Worm (Caenorhabditis elegans) whole organism, mixed stage, embryonic: Measurements from ENCODE around the gene math-7.

Experiments used
- M03D4.4 ChIP-seq: sonication (generic microtip); optimal IDR thresholded peaks from 2 replicates; lab custom pipeline; 2017; ENCODE audit warnings: mild to moderate bottlenecking, missing genetic modification characterization, missing compliant biosample characterization
- ces-1 ChIP-seq: fragments of 150-350 bp; optimal IDR thresholded peaks from 2 replicates; lab custom pipeline; 2014; ENCODE audit warnings: missing biosample characterization, missing genetic modification reagents, missing genetic modification characterization
- elt-1 ChIP-seq: sonication (generic microtip); optimal IDR thresholded peaks from 2 replicates; lab custom pipeline; 2017; ENCODE audit warnings: missing genetic modification characterization, mild to moderate bottlenecking, missing compliant biosample characterization, antibody characterized with exemption, moderate library complexity, borderline replicate concordance; ENCODE audit not compliant: insufficient read depth
- ham-2 ChIP-seq: fragments of 200-800 bp; sonication (Bioruptor generic); optimal IDR thresholded peaks from 2 replicates; lab custom pipeline; 2018; ENCODE audit warnings: mild to moderate bottlenecking, missing genetic modification characterization, missing compliant biosample characterization
- mep-1 ChIP-seq: fragments of 150-350 bp; optimal IDR thresholded peaks from 2 replicates; lab custom pipeline; 2017; ENCODE audit warnings: missing biosample characterization, missing genetic modification reagents, missing genetic modification characterization, inconsistent platforms
- nhr-12 ChIP-seq: fragments of 150-350 bp; optimal IDR thresholded peaks from 2 replicates; lab custom pipeline; 2014; ENCODE audit warnings: missing biosample characterization, missing genetic modification characterization
- pha-4 ChIP-seq: fragments of 150-350 bp; optimal IDR thresholded peaks from 2 replicates; lab custom pipeline; 2018; ENCODE audit warnings: missing biosample characterization, missing genetic modification reagents, missing genetic modification characterization
- snpc-4 ChIP-seq: fragments of 150-350 bp; optimal IDR thresholded peaks from 2 replicates; lab custom pipeline; 2014; ENCODE audit warnings: missing biosample characterization, missing genetic modification characterization
- tbx-8 ChIP-seq: fragments of 200-800 bp; sonication (Bioruptor generic); optimal IDR thresholded peaks from 2 replicates; lab custom pipeline; 2018; ENCODE audit warnings: mild to moderate bottlenecking, missing genetic modification characterization, moderate library complexity, missing compliant biosample characterization
- unc-39 ChIP-seq: fragments of 150-350 bp; optimal IDR thresholded peaks from 2 replicates; lab custom pipeline; 2014; ENCODE audit warnings: missing biosample characterization, missing genetic modification characterization
- unc-62 ChIP-seq: fragments of 150-350 bp; optimal IDR thresholded peaks from 2 replicates; lab custom pipeline; 2014; ENCODE audit warnings: missing biosample characterization, missing genetic modification reagents, missing genetic modification characterization
- ztf-11 ChIP-seq: fragments of 150-350 bp; optimal IDR thresholded peaks from 2 replicates; lab custom pipeline; 2014; ENCODE audit warnings: missing biosample characterization, missing genetic modification characterization

DNA sequence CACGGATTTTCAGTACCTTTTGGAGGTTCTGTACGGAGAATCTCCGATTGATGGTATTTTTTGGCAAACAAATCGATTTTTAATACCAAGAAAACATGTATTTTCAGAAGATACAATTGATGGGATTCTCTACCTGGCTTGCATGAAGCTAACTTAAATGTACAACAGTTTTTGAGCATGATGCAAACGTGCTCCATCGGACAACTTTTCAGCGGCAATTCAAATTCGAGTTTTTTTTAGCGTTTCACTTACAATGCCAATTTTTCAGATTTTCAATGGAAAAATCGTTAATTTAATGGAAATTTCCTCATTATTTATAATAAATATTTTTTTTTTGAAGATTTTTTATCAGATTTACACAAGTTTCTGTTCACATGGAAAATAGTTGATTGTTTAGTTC is 42.3 kb upstream of the math-7 start:
- no peak for TF ChIP-seq snpc-4
- TF ChIP-seq ztf-11: no peak
- no peak for TF ChIP-seq tbx-8 (GFP tag; lab: Kevin White, UChicago)
- no peak for TF ChIP-seq ham-2 (GFP tag; lab: Kevin White, UChicago)
- no peak for TF ChIP-seq unc-39 (tag; lab: Kevin White, UChicago)
- TF ChIP-seq ces-1 (GFP tag; lab: Kevin White, UChicago): no peak
- no peak for TF ChIP-seq pha-4
- TF ChIP-seq elt-1 (tag; lab: Kevin White, UChicago): no peak
- TF ChIP-seq mep-1: no peak
- TF ChIP-seq unc-62 (GFP tag; lab: Kevin White, UChicago): no peak
- TF ChIP-seq M03D4.4 (tag; lab: Kevin White, UChicago): no peak
- no peak for TF ChIP-seq nhr-12 (tag; lab: Kevin White, UChicago)
